Fruit fly (Drosophila melanogaster) S2 (cell line): ENCODE measurements around the gene lin-28.

Experiments used
- CG8478 ChIP-seq: fragments of >200 bp; optimal IDR thresholded peaks from 2 replicates; lab custom pipeline; 2018
- CTCF ChIP-seq, 2 experiments: fragments of >200 bp; optimal IDR thresholded peaks; 2 replicates each; lab custom pipeline; 2018

DNA sequence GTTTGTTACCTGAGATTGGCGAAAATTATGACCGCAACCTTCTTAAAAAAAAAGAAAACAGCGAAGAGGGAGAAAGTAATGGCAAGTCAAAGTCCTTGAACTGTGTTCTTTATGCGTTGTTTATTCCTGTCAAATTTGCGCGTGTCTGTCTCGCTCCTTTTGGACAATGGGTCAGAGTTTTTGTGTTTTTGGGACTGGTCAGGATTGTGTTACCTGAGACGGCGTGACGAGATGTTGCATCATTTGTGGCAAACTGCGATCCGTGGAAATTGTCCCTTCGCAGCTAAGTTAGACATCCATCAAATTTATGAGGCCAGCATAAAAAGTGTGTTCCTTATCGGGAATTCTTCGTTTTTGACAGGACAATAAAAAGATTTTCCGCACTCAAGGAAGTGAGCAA, 31.2 kb upstream of the lin-28 start:
- no peak for TF ChIP-seq CG8478 (lab: Kevin White, UChicago)
- TF ChIP-seq CTCF (optimal IDR thresholded peaks at IDR 0.05; lab: Kevin White, UChicago): no peak
